Worm (Caenorhabditis elegans): Measurements from ENCODE around the gene C05C9.1.

ce11 chrX:11210417-11210816, 49.8 kb downstream of the C05C9.1 start:
- TF ChIP-seq rnt-1 (tag; optimal IDR thresholded peaks at IDR 0.05) = no peak
- TF ChIP-seq nhr-11 (tag; optimal IDR thresholded peaks at IDR 0.05) = no peak
- TF ChIP-seq ama-1 (optimal IDR thresholded peaks at IDR 0.05) = no peak
- no peak for TF ChIP-seq fax-1 (tag; optimal IDR thresholded peaks at IDR 0.05)
- TF ChIP-seq T23F11.4 (GFP tag; optimal IDR thresholded peaks at IDR 0.05) = no peak
- no peak for TF ChIP-seq ets-4 (tag; optimal IDR thresholded peaks at IDR 0.05)
- TF ChIP-seq F13H6.1 (tag; optimal IDR thresholded peaks at IDR 0.05) = no peak
- no peak for TF ChIP-seq pha-4 (tag; optimal IDR thresholded peaks at IDR 0.05)
- TF ChIP-seq syd-9 (tag; optimal IDR thresholded peaks at IDR 0.05) = no peak
- TF ChIP-seq Y22D7AL.16 (tag; optimal IDR thresholded peaks at IDR 0.05) = no peak
